Worm (Caenorhabditis elegans): ENCODE results near the gene clec-37.

ce11 chrV:16811841-16812240 is 40.1 kb downstream of the clec-37 start:
- TF ChIP-seq lin-13 (GFP tag; optimal IDR thresholded peaks at IDR 0.05): no peak
- no peak for TF ChIP-seq nhr-77 (tag; optimal IDR thresholded peaks at IDR 0.05)
- TF ChIP-seq ztf-4 (tag; optimal IDR thresholded peaks at IDR 0.05): no peak
- no peak for TF ChIP-seq lsy-2 (tag; optimal IDR thresholded peaks at IDR 0.05)
- TF ChIP-seq unc-62 (GFP tag; optimal IDR thresholded peaks at IDR 0.05): no peak
- TF ChIP-seq ceh-82 (tag; optimal IDR thresholded peaks at IDR 0.05): no peak
- no peak for TF ChIP-seq ama-1 (optimal IDR thresholded peaks at IDR 0.05)
- TF ChIP-seq nhr-6 (tag; optimal IDR thresholded peaks at IDR 0.05): no peak
- TF ChIP-seq nhr-25 (tag; optimal IDR thresholded peaks at IDR 0.05): no peak
- TF ChIP-seq fos-1 (tag; optimal IDR thresholded peaks at IDR 0.05): no peak
